Fruit fly (Drosophila melanogaster): ENCODE data around the gene Pisd.

The Pisd gene

dm6 chr3R:24007775-24008506 is 42.6 kb upstream of the Pisd start:
- TF ChIP-seq Ets98B (GFP tag; IDR thresholded peaks at IDR 0.05) (no peak), fd96Ca (GFP tag; IDR thresholded peaks at IDR 0.05) (peak; percentile 37; the same call in 1 of the 3 replicates), CG14655 (GFP tag; optimal IDR thresholded peaks at IDR 0.05) (peak; percentile 70), CG8301 (tag; optimal IDR thresholded peaks at IDR 0.05) (peak; percentile 36)

- no peak for TF ChIP-seq CG4496 (GFP tag; IDR thresholded peaks at IDR 0.05)
- no peak for TF ChIP-seq Pif1A (GFP tag; optimal IDR thresholded peaks at IDR 0.05)
- no peak for TF ChIP-seq CG8159 (tag; optimal IDR thresholded peaks at IDR 0.05)
- TF ChIP-seq CG15710 (tag; optimal IDR thresholded peaks at IDR 0.05): no peak
- no peak for TF ChIP-seq CG34367 (tag; optimal IDR thresholded peaks at IDR 0.05)
- no peak for TF ChIP-seq CG9948 (tag; optimal IDR thresholded peaks at IDR 0.05)
- no peak for TF ChIP-seq D1 (tag; optimal IDR thresholded peaks at IDR 0.05)
- no peak for TF ChIP-seq fd96Ca (GFP tag; IDR thresholded peaks at IDR 0.05)
- TF ChIP-seq Ets98B (GFP tag; IDR thresholded peaks at IDR 0.05): no peak
- TF ChIP-seq CG10348 (GFP tag; IDR thresholded peaks at IDR 0.05): no peak
- no peak for TF ChIP-seq rn (GFP tag; IDR thresholded peaks at IDR 0.05)
- TF ChIP-seq EcR (GFP tag; optimal IDR thresholded peaks at IDR 0.05): no peak
- no peak for TF ChIP-seq CG13204 (GFP tag; optimal IDR thresholded peaks at IDR 0.05)
- no peak for TF ChIP-seq CG12605 (GFP tag; IDR thresholded peaks at IDR 0.05)
- TF ChIP-seq CG32121 (GFP tag; IDR thresholded peaks at IDR 0.05): no peak
- TF ChIP-seq CG8301 (tag; optimal IDR thresholded peaks at IDR 0.05): no peak
These were observed 41.7 kb upstream of the Pisd start for dm6 chr3R:24008887-24009286.

- TF ChIP-seq CG10348 (GFP tag; IDR thresholded peaks at IDR 0.05) (no peak), rn (GFP tag; IDR thresholded peaks at IDR 0.05) (0 out of 2 replicates have a peak, but pooled peaks have one; percentile 13), CG15710 (tag; optimal IDR thresholded peaks at IDR 0.05) (peak; percentile 7), fd96Ca (GFP tag; IDR thresholded peaks at IDR 0.05) (peak; percentile 51; the same call in 2 of the 3 replicates), gl (tag; optimal IDR thresholded peaks at IDR 0.05) (no peak), CG34367 (tag; optimal IDR thresholded peaks at IDR 0.05) (no peak), CG8301 (tag; optimal IDR thresholded peaks at IDR 0.05) (peak; percentile 53), CG13204 (GFP tag; optimal IDR thresholded peaks at IDR 0.05) (peak; percentile 46), CG17806 (tag; optimal IDR thresholded peaks at IDR 0.05) (no peak), Snoo (tag; optimal IDR thresholded peaks at IDR 0.05) (peak; percentile 16), D1 (tag; optimal IDR thresholded peaks at IDR 0.05) (no peak), EcR (GFP tag; optimal IDR thresholded peaks at IDR 0.05) (no peak), CG8159 (tag; optimal IDR thresholded peaks at IDR 0.05) (peak; percentile 21), CG32121 (GFP tag; IDR thresholded peaks at IDR 0.05) (peak; percentile 72), CG4496 (GFP tag; IDR thresholded peaks at IDR 0.05) (peak; percentile 75; the same call in 2 of the 3 replicates), CG14655 (GFP tag; optimal IDR thresholded peaks at IDR 0.05) (peak; percentile 62), CG12605 (GFP tag; IDR thresholded peaks at IDR 0.05) (peak; percentile 55), Pif1A (GFP tag; optimal IDR thresholded peaks at IDR 0.05) (peak; percentile 39), Ets98B (GFP tag; IDR thresholded peaks at IDR 0.05) (peak; percentile 61), CG9948 (tag; optimal IDR thresholded peaks at IDR 0.05) (no peak), Pif1B (GFP tag; optimal IDR thresholded peaks at IDR 0.05) (no peak)
These were observed 39.9 kb upstream of the Pisd start for dm6 chr3R:24010637-24011214.

- no peak for TF ChIP-seq EcR (GFP tag; optimal IDR thresholded peaks at IDR 0.05)
- no peak for TF ChIP-seq CG14655 (GFP tag; optimal IDR thresholded peaks at IDR 0.05)
These were observed 38.4 kb upstream of the Pisd start for dm6 chr3R:24012038-24012693.

- TF ChIP-seq CG17806 (tag; optimal IDR thresholded peaks at IDR 0.05): no peak
- TF ChIP-seq D1 (tag; optimal IDR thresholded peaks at IDR 0.05): no peak
- no peak for TF ChIP-seq Pif1A (GFP tag; optimal IDR thresholded peaks at IDR 0.05)
- TF ChIP-seq CG15710 (tag; optimal IDR thresholded peaks at IDR 0.05): peak; percentile 30
- TF ChIP-seq CG4496 (GFP tag; IDR thresholded peaks at IDR 0.05): 0 out of 3 replicates have a peak, but pooled peaks have one; percentile 25
- TF ChIP-seq CG8301 (tag; optimal IDR thresholded peaks at IDR 0.05): no peak
These were observed 36.0 kb upstream of the Pisd start for dm6 chr3R:24014600-24014999.

- TF ChIP-seq Ets98B (GFP tag; IDR thresholded peaks at IDR 0.05): no peak
These were observed 35.1 kb upstream of the Pisd start for dm6 chr3R:24015449-24015848.
